Fruit fly (Drosophila melanogaster) whole organism, wandering third instar larva: ENCODE results near the gene Duox.

Experiments used
- Abd-B ChIP-seq: fragments of >200 bp; optimal IDR thresholded peaks from 2 replicates; lab custom pipeline; 2017; ENCODE audit warnings: missing biosample characterization, missing genetic modification characterization
- CG32264 ChIP-seq: fragments of 200-800 bp; sonication (Bioruptor generic); optimal IDR thresholded peaks from 2 replicates; lab custom pipeline; 2016; ENCODE audit warnings: missing biosample characterization, missing genetic modification characterization
- CG9705 ChIP-seq: fragments of 200-800 bp; sonication (Bioruptor generic); optimal IDR thresholded peaks from 2 replicates; lab custom pipeline; 2018; ENCODE audit warnings: missing biosample characterization, mild to moderate bottlenecking, missing genetic modification characterization
- CrebA ChIP-seq: fragments of 200-800 bp; sonication (Bioruptor generic); optimal IDR thresholded peaks from 2 replicates; lab custom pipeline; 2016; ENCODE audit warnings: missing biosample characterization, mild to moderate bottlenecking, missing genetic modification characterization, borderline replicate concordance
- Dfd ChIP-seq: fragments of >200 bp; optimal IDR thresholded peaks from 2 replicates; lab custom pipeline; 2017; ENCODE audit warnings: missing biosample characterization, missing genetic modification characterization
- Dif ChIP-seq: fragments of 200-275, 200-300 bp; sonication (Bioruptor generic); optimal IDR thresholded peaks from 2 replicates; lab custom pipeline; 2018; ENCODE audit warnings: missing biosample characterization, missing genetic modification characterization; ENCODE audit not compliant: partially characterized antibody
- GATAd ChIP-seq: sonication (Bioruptor generic); optimal IDR thresholded peaks from 2 replicates; lab custom pipeline; 2016; ENCODE audit warnings: missing biosample characterization, missing genetic modification characterization
- HLH106 ChIP-seq: fragments of 200-800 bp; optimal IDR thresholded peaks from 3 replicates; lab custom pipeline; 2019; ENCODE audit warnings: missing biosample characterization, mild to moderate bottlenecking, missing genetic modification characterization, moderate library complexity
- Hnf4 ChIP-seq: fragments of 200-800 bp; sonication (Bioruptor generic); optimal IDR thresholded peaks from 2 replicates; lab custom pipeline; 2016; ENCODE audit warnings: missing biosample characterization, mild to moderate bottlenecking, missing genetic modification characterization
- Hr78 ChIP-seq: fragments of >200 bp; optimal IDR thresholded peaks from 2 replicates; lab custom pipeline; 2017; ENCODE audit warnings: missing biosample characterization, missing genetic modification characterization
- Hr83 ChIP-seq: fragments of 200-300 bp; sonication (Bioruptor generic); optimal IDR thresholded peaks from 2 replicates; lab custom pipeline; 2016; ENCODE audit warnings: missing biosample characterization, mild to moderate bottlenecking, missing genetic modification characterization, moderate library complexity; ENCODE audit not compliant: poor library complexity, severe bottlenecking
- Jra ChIP-seq: sonication (Bioruptor generic); optimal IDR thresholded peaks from 2 replicates; lab custom pipeline; 2016; ENCODE audit warnings: missing biosample characterization, missing genetic modification characterization
- Mio ChIP-seq: sonication (Bioruptor generic); optimal IDR thresholded peaks from 2 replicates; lab custom pipeline; 2016; ENCODE audit warnings: missing biosample characterization, missing genetic modification characterization
- Myc ChIP-seq: fragments of >200 bp; optimal IDR thresholded peaks from 2 replicates; lab custom pipeline; 2017
- N ChIP-seq: fragments of >200 bp; optimal IDR thresholded peaks from 2 replicates; lab custom pipeline; 2018; ENCODE audit warnings: missing biosample characterization, missing external identifiers, missing genetic modification characterization
- OdsH ChIP-seq: fragments of 200-800 bp; sonication (Bioruptor generic); optimal IDR thresholded peaks from 2 replicates; lab custom pipeline; 2016; ENCODE audit warnings: missing biosample characterization, mild to moderate bottlenecking, missing genetic modification characterization
- Rel ChIP-seq, 2 experiments: fragments of 200-800 bp; sonication (Bioruptor generic) in 1 of 2; optimal IDR thresholded peaks; 2 replicates in 1 of 2; 3 replicates in 1 of 2; lab custom pipeline; 2016 to 2019; ENCODE audit warnings: mild to moderate bottlenecking in 2 of 2, missing biosample characterization in 2 of 2, missing genetic modification characterization in 2 of 2, moderate library complexity in 1 of 2
- Sp1 ChIP-seq: fragments of 200-800 bp; sonication (Bioruptor generic); optimal IDR thresholded peaks from 3 replicates; lab custom pipeline; 2019; ENCODE audit warnings: missing biosample characterization, mild to moderate bottlenecking, missing genetic modification characterization, moderate library complexity
- br ChIP-seq: fragments of 200-800 bp; sonication (Bioruptor generic); optimal IDR thresholded peaks from 2 replicates; lab custom pipeline; 2016; ENCODE audit warnings: missing biosample characterization, missing genetic modification characterization
- brk ChIP-seq: fragments of 200-800 bp; sonication (Bioruptor generic); optimal IDR thresholded peaks from 2 replicates; lab custom pipeline; 2016; ENCODE audit warnings: missing biosample characterization, mild to moderate bottlenecking, missing genetic modification characterization
- dl ChIP-seq, 2 experiments: fragments of 175-275, 200-275 bp in 1 of 2; fragments of 200-275 bp in 1 of 2; sonication (Bioruptor generic); optimal IDR thresholded peaks; lab custom pipeline; 2018; ENCODE audit warnings: mild to moderate bottlenecking in 2 of 2, missing biosample characterization in 2 of 2, missing genetic modification characterization in 2 of 2, moderate library complexity in 2 of 2; ENCODE audit not compliant: partially characterized antibody in 2 of 2, insufficient read depth in 1 of 2
- dmrt93B ChIP-seq: fragments of 200-800 bp; sonication (Bioruptor generic); optimal IDR thresholded peaks from 2 replicates; lab custom pipeline; 2018; ENCODE audit warnings: missing biosample characterization, mild to moderate bottlenecking, missing genetic modification characterization
- dsf ChIP-seq: sonication (Bioruptor generic); optimal IDR thresholded peaks from 2 replicates; lab custom pipeline; 2016; ENCODE audit warnings: missing biosample characterization, missing genetic modification characterization, borderline replicate concordance
- ey ChIP-seq: fragments of 200-800 bp; sonication (Bioruptor generic); optimal IDR thresholded peaks from 2 replicates; lab custom pipeline; 2016; ENCODE audit warnings: missing biosample characterization, missing genetic modification characterization
- foxo ChIP-seq, 2 experiments: fragments of 200-800 bp; sonication (Bioruptor generic); optimal IDR thresholded peaks; 2 replicates in 1 of 2; 3 replicates in 1 of 2; lab custom pipeline; 2016 to 2017; ENCODE audit warnings: missing biosample characterization in 2 of 2, missing genetic modification characterization in 2 of 2
- fru ChIP-seq: fragments of 200-800 bp; sonication (Bioruptor generic); optimal IDR thresholded peaks from 3 replicates; lab custom pipeline; 2016; ENCODE audit warnings: missing biosample characterization, mild to moderate bottlenecking, missing genetic modification characterization
- h ChIP-seq: fragments of 200-800 bp; sonication (Bioruptor generic); optimal IDR thresholded peaks from 3 replicates; lab custom pipeline; 2016; ENCODE audit warnings: missing biosample characterization, mild to moderate bottlenecking, missing genetic modification characterization
- jim ChIP-seq: fragments of 175-275, 200-325 bp; sonication (Bioruptor generic); optimal IDR thresholded peaks from 2 replicates; lab custom pipeline; 2016; ENCODE audit warnings: missing biosample characterization, mild to moderate bottlenecking, missing genetic modification characterization
- lola ChIP-seq: fragments of >200 bp; optimal IDR thresholded peaks from 2 replicates; lab custom pipeline; 2017; ENCODE audit warnings: missing biosample characterization, missing genetic modification characterization
- psq ChIP-seq: fragments of 200-800 bp; sonication (Bioruptor generic); optimal IDR thresholded peaks from 3 replicates; lab custom pipeline; 2017; ENCODE audit warnings: missing biosample characterization, mild to moderate bottlenecking, missing genetic modification characterization, moderate library complexity
- rgr ChIP-seq: fragments of 200-800 bp; sonication (Bioruptor generic); optimal IDR thresholded peaks from 3 replicates; lab custom pipeline; 2016; ENCODE audit warnings: missing biosample characterization, mild to moderate bottlenecking, missing genetic modification characterization
- sage ChIP-seq: fragments of 200-800 bp; sonication (Bioruptor generic); optimal IDR thresholded peaks from 2 replicates; lab custom pipeline; 2016; ENCODE audit warnings: missing biosample characterization, mild to moderate bottlenecking, missing genetic modification characterization
- sv ChIP-seq: fragments of 200-800 bp; sonication (Bioruptor generic); optimal IDR thresholded peaks from 3 replicates; lab custom pipeline; 2016; ENCODE audit warnings: missing biosample characterization, missing genetic modification characterization
- tai ChIP-seq: sonication (Bioruptor generic); optimal IDR thresholded peaks from 2 replicates; lab custom pipeline; 2016; ENCODE audit warnings: missing biosample characterization, missing genetic modification characterization
- usp ChIP-seq: fragments of >200 bp; optimal IDR thresholded peaks from 2 replicates; lab custom pipeline; 2017; ENCODE audit warnings: missing biosample characterization, missing genetic modification characterization
- woc ChIP-seq: sonication (Bioruptor generic); optimal IDR thresholded peaks from 2 replicates; lab custom pipeline; 2016; ENCODE audit warnings: missing biosample characterization, mild to moderate bottlenecking, missing genetic modification characterization

Gene Duox

dm6 chr2L:2874185-2874541, 44.1 kb upstream of the Duox start, which contains the start of gene Ifrd1:
Ifrd1 (minus strand) TSS chr2L:2874489.
- TF ChIP-seq Hnf4 (GFP tag; lab: Kevin White, UChicago) (no peak), sage (GFP tag; lab: Kevin White, UChicago) (no peak), Mio (GFP tag; lab: Kevin White, UChicago) (no peak), lola (GFP tag; lab: Kevin White, UChicago) (no peak), Dfd (GFP tag; lab: Kevin White, UChicago) (no peak), N (no peak), sv (GFP tag; lab: Kevin White, UChicago) (no peak), h (GFP tag; lab: Kevin White, UChicago) (no peak), foxo (GFP tag; optimal IDR thresholded peaks at IDR 0.05; lab: Kevin White, UChicago) (no peak), CrebA (GFP tag; lab: Kevin White, UChicago) (no peak), Hr78 (GFP tag; lab: Kevin White, UChicago) (no peak), OdsH (GFP tag; lab: Kevin White, UChicago) (no peak), Sp1 (GFP tag; lab: Kevin White, UChicago) (no peak), Dif (GFP tag; lab: Kevin White, UChicago) (no peak), Hr83 (GFP tag; lab: Kevin White, UChicago) (no peak), br (no peak), usp (no peak), dmrt93B (GFP tag; lab: Kevin White, UChicago) (no peak), GATAd (GFP tag; lab: Kevin White, UChicago) (no peak)
- TF ChIP-seq, all 38 proteins: peak for 0

- TF ChIP-seq woc (GFP tag; lab: Kevin White, UChicago) (peak; percentile 29), Dif (GFP tag; lab: Kevin White, UChicago) (no peak)
These were observed 43.7 kb upstream of the Duox start for dm6 chr2L:2873729-2874127.

dm6 chr2L:2872968-2873728, 43.1 kb upstream of the Duox start:
- TF ChIP-seq CG32264 (GFP tag; lab: Kevin White, UChicago) (no peak), rgr (GFP tag; lab: Kevin White, UChicago) (peak; percentile 32), dsf (GFP tag; lab: Kevin White, UChicago) (no peak), Sp1 (GFP tag; lab: Kevin White, UChicago) (peak; percentile 45), sage (GFP tag; lab: Kevin White, UChicago) (no peak), CrebA (GFP tag; lab: Kevin White, UChicago) (no peak), CG9705 (GFP tag; lab: Kevin White, UChicago) (no peak), woc (GFP tag; lab: Kevin White, UChicago) (no peak), ey (GFP tag; lab: Kevin White, UChicago) (peak; percentile 33), Rel (GFP tag; optimal IDR thresholded peaks at IDR 0.05; lab: Kevin White, UChicago) (no peak), Rel (tag; optimal IDR thresholded peaks at IDR 0.05; lab: Kevin White, UChicago) (no peak), dl (GFP tag; optimal IDR thresholded peaks at IDR 0.05; lab: Kevin White, UChicago; ENCODE audit: insufficient read depth in 1 of 2, partially characterized antibody in 2 of 2) (no peak), usp (no peak), Hr78 (GFP tag; lab: Kevin White, UChicago) (no peak), dmrt93B (GFP tag; lab: Kevin White, UChicago) (peak; percentile 5), h (GFP tag; lab: Kevin White, UChicago) (peak; percentile 60), Abd-B (GFP tag; lab: Kevin White, UChicago) (no peak), foxo (GFP tag; optimal IDR thresholded peaks at IDR 0.05; lab: Kevin White, UChicago) (peak in 1 of 2 experiments; percentile 77), fru (GFP tag; lab: Kevin White, UChicago) (peak; percentile 53), Dfd (GFP tag; lab: Kevin White, UChicago) (no peak), Hnf4 (GFP tag; lab: Kevin White, UChicago) (peak; percentile 28), br (peak; percentile 66), HLH106 (tag; lab: Kevin White, UChicago) (peak; percentile 44), psq (GFP tag; lab: Kevin White, UChicago) (peak; percentile 32), Jra (peak; percentile 82), jim (no peak), brk (GFP tag; lab: Kevin White, UChicago) (no peak), GATAd (GFP tag; lab: Kevin White, UChicago) (no peak), OdsH (GFP tag; lab: Kevin White, UChicago) (peak; percentile 46), sv (GFP tag; lab: Kevin White, UChicago) (peak; percentile 32), Myc (no peak), tai (GFP tag; lab: Kevin White, UChicago) (no peak)
